Fruit fly (Drosophila melanogaster): ENCODE data around the gene CG3402.

Gene CG3402

dm6 chr3L:696404-697054 lies 43.8 kb upstream of the CG3402 start (continued):
- TF ChIP-seq crol (GFP tag; IDR thresholded peaks at IDR 0.05) (peak; percentile 65; the same call in 1 of the 2 replicates), CG17802 (tag; optimal IDR thresholded peaks at IDR 0.05) (peak; percentile 80), CG7271 (tag; optimal IDR thresholded peaks at IDR 0.05) (peak; percentile 94), CG13894 (tag; optimal IDR thresholded peaks at IDR 0.05) (peak; percentile 100), prd (optimal IDR thresholded peaks at IDR 0.05) (no peak), prd (GFP tag; IDR thresholded peaks at IDR 0.05) (peak; percentile 98), p53 (GFP tag; optimal IDR thresholded peaks at IDR 0.05) (no peak), CG13424 (tag; optimal IDR thresholded peaks at IDR 0.05) (peak; percentile 94), Ets97D (GFP tag; optimal IDR thresholded peaks at IDR 0.05) (peak; percentile 23), CG17829 (tag; optimal IDR thresholded peaks at IDR 0.05) (peak; percentile 98), CHES-1-like (GFP tag; optimal IDR thresholded peaks at IDR 0.05) (peak; percentile 35), CG10209 (GFP tag; optimal IDR thresholded peaks at IDR 0.05) (peak; percentile 96), CG1647 (GFP tag; optimal IDR thresholded peaks at IDR 0.05) (peak; percentile 65), CG12155 (GFP tag; optimal IDR thresholded peaks at IDR 0.05) (peak; percentile 89), CG6254 (GFP tag; optimal IDR thresholded peaks at IDR 0.05) (peak; percentile 96), hth (optimal IDR thresholded peaks at IDR 0.05) (no peak), kni (GFP tag; optimal IDR thresholded peaks at IDR 0.05) (peak; percentile 16), CG9727 (GFP tag; optimal IDR thresholded peaks at IDR 0.05) (peak; percentile 98), Dll (GFP tag; IDR thresholded peaks at IDR 0.05; ENCODE audit: partially characterized antibody) (no peak), YL-1 (GFP tag; optimal IDR thresholded peaks at IDR 0.05) (peak; percentile 90), Awh (GFP tag; IDR thresholded peaks at IDR 0.05) (peak; percentile 96), en (GFP tag; optimal IDR thresholded peaks at IDR 0.05) (peak; percentile 6), CG9817 (tag; optimal IDR thresholded peaks at IDR 0.05) (peak; percentile 93), Optix (GFP tag; IDR thresholded peaks at IDR 0.05) (peak; percentile 95), fd102C (GFP tag; optimal IDR thresholded peaks at IDR 0.05) (peak; percentile 73), CG9609 (GFP tag; optimal IDR thresholded peaks at IDR 0.05) (peak; percentile 37), Bteb2 (GFP tag; optimal IDR thresholded peaks at IDR 0.05) (peak; percentile 33), CG12942 (GFP tag; optimal IDR thresholded peaks at IDR 0.05) (peak; percentile 80), CG43689 (GFP tag; IDR thresholded peaks at IDR 0.05) (peak; percentile 89), exex (tag; optimal IDR thresholded peaks at IDR 0.05) (peak; percentile 70), CG4820 (GFP tag; optimal IDR thresholded peaks at IDR 0.05) (peak; percentile 94), H2.0 (GFP tag; IDR thresholded peaks at IDR 0.05) (peak; percentile 94), CG7928 (GFP tag; optimal IDR thresholded peaks at IDR 0.05) (peak; percentile 71), nerfin-1 (tag; optimal IDR thresholded peaks at IDR 0.05) (peak; percentile 93), Rx (GFP tag; IDR thresholded peaks at IDR 0.05) (peak; percentile 93), so (GFP tag; IDR thresholded peaks at IDR 0.05) (peak; percentile 96), Dref (GFP tag; IDR thresholded peaks at IDR 0.05) (no peak), CG1233 (GFP tag; optimal IDR thresholded peaks at IDR 0.05) (peak; percentile 97), tap (tag; optimal IDR thresholded peaks at IDR 0.05) (peak; percentile 96), nmo (GFP tag; optimal IDR thresholded peaks at IDR 0.05) (peak; percentile 97), CG2712 (tag; optimal IDR thresholded peaks at IDR 0.05) (peak; percentile 98), Bdp1 (GFP tag; optimal IDR thresholded peaks at IDR 0.05) (peak; percentile 67), tll (GFP tag; optimal IDR thresholded peaks at IDR 0.05) (peak in 1 of 2 experiments; percentile 28), CG18011 (GFP tag; optimal IDR thresholded peaks at IDR 0.05) (peak; percentile 74), CG34422 (GFP tag; IDR thresholded peaks at IDR 0.05) (peak; percentile 94), CG2199 (GFP tag; IDR thresholded peaks at IDR 0.05) (peak; percentile 90), CG33557 (GFP tag; optimal IDR thresholded peaks at IDR 0.05) (peak; percentile 92), zen2 (GFP tag; IDR thresholded peaks at IDR 0.05; ENCODE audit: partially characterized antibody) (no peak), stwl (tag; optimal IDR thresholded peaks at IDR 0.05) (peak; percentile 75), Drgx (GFP tag; IDR thresholded peaks at IDR 0.05) (peak; percentile 95)

Data from whole organism, embryonic.